Worm (Caenorhabditis elegans) whole organism, L4 larva: Measurements from ENCODE around the gene polk-1.

Source experiments
- T20F7.1 ChIP-seq: fragments of 200-800 bp; sonication (Bioruptor generic); optimal IDR thresholded peaks from 2 replicates; lab custom pipeline; 2018; ENCODE audit warnings: mild to moderate bottlenecking, missing genetic modification characterization, missing compliant biosample characterization
- ZK546.5 ChIP-seq, 2 experiments: sonication (generic microtip); optimal IDR thresholded peaks; 2 replicates each; lab custom pipeline; 2017; ENCODE audit warnings: missing biosample characterization in 2 of 2, missing genetic modification characterization in 2 of 2
- aha-1 ChIP-seq: fragments of 150-350 bp; peaks from one replicate; lab custom pipeline; 2014; ENCODE audit warnings: missing biosample characterization, missing genetic modification characterization
- aly-2 ChIP-seq: sonication (generic microtip); optimal IDR thresholded peaks from 2 replicates; lab custom pipeline; 2018; ENCODE audit warnings: missing biosample characterization, missing genetic modification characterization
- ama-1 ChIP-seq: fragments of 150-350 bp; optimal IDR thresholded peaks from 2 replicates; lab custom pipeline; 2014; ENCODE audit warnings: inconsistent platforms, mixed read lengths
- ceh-32 ChIP-seq: sonication (generic microtip); optimal IDR thresholded peaks from 2 replicates; lab custom pipeline; 2016; ENCODE audit warnings: mild to moderate bottlenecking, missing genetic modification characterization, missing compliant biosample characterization; ENCODE audit not compliant: poor library complexity
- daf-16 ChIP-seq, 3 experiments: sonication (generic microtip); optimal IDR thresholded peaks; 2 replicates each; lab custom pipeline; 2016 to 2017; ENCODE audit warnings: missing genetic modification characterization in 3 of 3, missing genetic modification reagents in 3 of 3, mild to moderate bottlenecking in 2 of 3, missing compliant biosample characterization in 2 of 3, missing biosample characterization in 1 of 3, moderate library complexity in 1 of 3
- daf-19 ChIP-seq: fragments of 200-800 bp; sonication (Bioruptor generic); conservative IDR thresholded peaks from 2 replicates; pipeline ENCODE4 v1.3.6; 2022; ENCODE audit warnings: missing genetic modification characterization, missing compliant biosample characterization
- jun-1 ChIP-seq: fragments of 150-350 bp; optimal IDR thresholded peaks from 2 replicates; lab custom pipeline; 2014; ENCODE audit warnings: missing biosample characterization, missing genetic modification reagents, missing genetic modification characterization
- lin-1 ChIP-seq: fragments of 200-800 bp; sonication (Bioruptor generic); IDR thresholded peaks from 2 replicates; pipeline ENCODE4 v1.3.6; 2022; ENCODE audit warnings: missing genetic modification reagents, missing genetic modification characterization, missing compliant biosample characterization
- ztf-11 ChIP-seq: fragments of 150-350 bp; optimal IDR thresholded peaks from 2 replicates; lab custom pipeline; 2014; ENCODE audit warnings: missing biosample characterization, missing genetic modification characterization

- TF ChIP-seq aly-2 (tag; lab: Kevin White, UChicago), result no peak
- no peak for TF ChIP-seq ztf-11 (tag; lab: Kevin White, UChicago)
- no peak for TF ChIP-seq ZK546.5 (tag; optimal IDR thresholded peaks at IDR 0.05; lab: Kevin White, UChicago)
- TF ChIP-seq aha-1 (tag; lab: Kevin White, UChicago), result no peak
- no peak for TF ChIP-seq jun-1 (tag; lab: Kevin White, UChicago)
- TF ChIP-seq daf-16 (GFP tag; optimal IDR thresholded peaks at IDR 0.05; lab: Kevin White, UChicago), result no peak
- TF ChIP-seq daf-16 (tag; optimal IDR thresholded peaks at IDR 0.05; lab: Kevin White, UChicago), result no peak
- no peak for TF ChIP-seq lin-1
- TF ChIP-seq ama-1 (lab: Kevin White, UChicago), result no peak
- TF ChIP-seq daf-19 (GFP tag; lab: Robert Waterston, UW), result no peak
- TF ChIP-seq T20F7.1, result no peak
- no peak for TF ChIP-seq ceh-32
Observed at ce11 chrIII:8643639-8644038, 15.2 kb upstream of the polk-1 start, which contains the start of gene twk-7.
